Worm (Caenorhabditis elegans) whole organism, mixed stage, embryonic: ENCODE measurements around the gene F54F2.14.

Experiments used
- M03D4.4 ChIP-seq: sonication (generic microtip); optimal IDR thresholded peaks from 2 replicates; lab custom pipeline; 2017; ENCODE audit warnings: mild to moderate bottlenecking, missing genetic modification characterization, missing compliant biosample characterization
- bed-3 ChIP-seq: fragments of 200-800 bp; sonication (Bioruptor generic); optimal IDR thresholded peaks from 3 replicates; lab custom pipeline; 2018; ENCODE audit warnings: mild to moderate bottlenecking, missing genetic modification characterization, moderate library complexity, missing compliant biosample characterization
- blmp-1 ChIP-seq: fragments of 150-350 bp; optimal IDR thresholded peaks from 2 replicates; lab custom pipeline; 2014; ENCODE audit warnings: missing biosample characterization, missing genetic modification characterization
- ceh-39 ChIP-seq: fragments of 150-350 bp; optimal IDR thresholded peaks from 2 replicates; lab custom pipeline; 2014; ENCODE audit warnings: missing biosample characterization, missing genetic modification characterization
- ceh-43 ChIP-seq: fragments of 200-800 bp; sonication (Bioruptor generic); optimal IDR thresholded peaks from 2 replicates; lab custom pipeline; 2018; ENCODE audit warnings: mild to moderate bottlenecking, missing genetic modification characterization, moderate library complexity, missing compliant biosample characterization
- ceh-83 ChIP-seq: fragments of 200-800 bp; sonication (Bioruptor generic); optimal IDR thresholded peaks from 2 replicates; lab custom pipeline; 2018; ENCODE audit warnings: mild to moderate bottlenecking, missing genetic modification characterization, missing compliant biosample characterization
- ces-1 ChIP-seq: fragments of 150-350 bp; optimal IDR thresholded peaks from 2 replicates; lab custom pipeline; 2014; ENCODE audit warnings: missing biosample characterization, missing genetic modification reagents, missing genetic modification characterization
- cnd-1 ChIP-seq: fragments of 200-800 bp; sonication (Bioruptor generic); optimal IDR thresholded peaks from 2 replicates; lab custom pipeline; 2018; ENCODE audit warnings: mild to moderate bottlenecking, missing genetic modification characterization, missing compliant biosample characterization
- drap-1 ChIP-seq: fragments of 200-800 bp; sonication (Bioruptor generic); optimal IDR thresholded peaks from 3 replicates; lab custom pipeline; 2018; ENCODE audit warnings: mild to moderate bottlenecking, missing genetic modification characterization, missing compliant biosample characterization
- elt-1 ChIP-seq: sonication (generic microtip); optimal IDR thresholded peaks from 2 replicates; lab custom pipeline; 2017; ENCODE audit warnings: missing genetic modification characterization, mild to moderate bottlenecking, missing compliant biosample characterization, antibody characterized with exemption, moderate library complexity, borderline replicate concordance; ENCODE audit not compliant: insufficient read depth
- elt-3 ChIP-seq: fragments of 150-350 bp; optimal IDR thresholded peaks from 2 replicates; lab custom pipeline; 2014; ENCODE audit warnings: missing biosample characterization, missing genetic modification characterization
- flh-1 ChIP-seq: fragments of 200-800 bp; sonication (Bioruptor generic); optimal IDR thresholded peaks from 2 replicates; lab custom pipeline; 2018; ENCODE audit warnings: mild to moderate bottlenecking, missing genetic modification characterization, moderate library complexity, missing compliant biosample characterization
- ham-2 ChIP-seq: fragments of 200-800 bp; sonication (Bioruptor generic); optimal IDR thresholded peaks from 2 replicates; lab custom pipeline; 2018; ENCODE audit warnings: mild to moderate bottlenecking, missing genetic modification characterization, missing compliant biosample characterization
- hlh-1 ChIP-seq: fragments of 150-350 bp; optimal IDR thresholded peaks from 2 replicates; lab custom pipeline; 2014; ENCODE audit warnings: missing biosample characterization, missing genetic modification reagents, missing genetic modification characterization
- lin-13 ChIP-seq: fragments of 150-350 bp; optimal IDR thresholded peaks from 2 replicates; lab custom pipeline; 2014; ENCODE audit warnings: missing biosample characterization, missing genetic modification characterization
- lin-32 ChIP-seq: fragments of 200-800 bp; sonication (Bioruptor generic); optimal IDR thresholded peaks from 2 replicates; lab custom pipeline; 2018; ENCODE audit warnings: mild to moderate bottlenecking, missing genetic modification characterization, missing compliant biosample characterization
- lsy-2 ChIP-seq: fragments of 150-350 bp; optimal IDR thresholded peaks from 2 replicates; lab custom pipeline; 2014; ENCODE audit warnings: missing biosample characterization, missing genetic modification characterization
- mab-5 ChIP-seq: fragments of 150-350 bp; optimal IDR thresholded peaks from 2 replicates; lab custom pipeline; 2014; ENCODE audit warnings: missing biosample characterization, missing genetic modification characterization
- mep-1 ChIP-seq: fragments of 150-350 bp; optimal IDR thresholded peaks from 2 replicates; lab custom pipeline; 2017; ENCODE audit warnings: missing biosample characterization, missing genetic modification reagents, missing genetic modification characterization, inconsistent platforms
- mls-2 ChIP-seq: sonication (generic microtip); optimal IDR thresholded peaks from 2 replicates; lab custom pipeline; 2016; ENCODE audit warnings: mild to moderate bottlenecking, missing genetic modification characterization, moderate library complexity, missing compliant biosample characterization
- nhr-12 ChIP-seq: fragments of 150-350 bp; optimal IDR thresholded peaks from 2 replicates; lab custom pipeline; 2014; ENCODE audit warnings: missing biosample characterization, missing genetic modification characterization
- nhr-2 ChIP-seq: fragments of 150-350 bp; optimal IDR thresholded peaks from 2 replicates; lab custom pipeline; 2014; ENCODE audit warnings: missing biosample characterization, missing genetic modification characterization
- nhr-237 ChIP-seq: fragments of 150-350 bp; optimal IDR thresholded peaks from 2 replicates; lab custom pipeline; 2014; ENCODE audit warnings: missing biosample characterization, missing genetic modification characterization
- nhr-28 ChIP-seq: fragments of 150-350 bp; optimal IDR thresholded peaks from 2 replicates; lab custom pipeline; 2014; ENCODE audit warnings: missing biosample characterization, missing genetic modification characterization
- nhr-76 ChIP-seq: sonication (generic microtip); optimal IDR thresholded peaks from 2 replicates; lab custom pipeline; 2017; ENCODE audit warnings: missing biosample characterization, missing genetic modification characterization
- pha-4 ChIP-seq: fragments of 150-350 bp; optimal IDR thresholded peaks from 2 replicates; lab custom pipeline; 2018; ENCODE audit warnings: missing biosample characterization, missing genetic modification reagents, missing genetic modification characterization
- sem-2 ChIP-seq: fragments of 200-800 bp; sonication (Bioruptor generic); optimal IDR thresholded peaks from 2 replicates; lab custom pipeline; 2018; ENCODE audit warnings: mild to moderate bottlenecking, missing genetic modification characterization, missing compliant biosample characterization
- snpc-4 ChIP-seq: fragments of 150-350 bp; optimal IDR thresholded peaks from 2 replicates; lab custom pipeline; 2014; ENCODE audit warnings: missing biosample characterization, missing genetic modification characterization
- sptf-1 ChIP-seq: sonication (generic microtip); optimal IDR thresholded peaks from 2 replicates; lab custom pipeline; 2017; ENCODE audit warnings: mild to moderate bottlenecking, missing genetic modification characterization, moderate library complexity, missing compliant biosample characterization
- tbx-8 ChIP-seq: fragments of 200-800 bp; sonication (Bioruptor generic); optimal IDR thresholded peaks from 2 replicates; lab custom pipeline; 2018; ENCODE audit warnings: mild to moderate bottlenecking, missing genetic modification characterization, moderate library complexity, missing compliant biosample characterization
- unc-120 ChIP-seq: sonication (generic microtip); optimal IDR thresholded peaks from 2 replicates; lab custom pipeline; 2017; ENCODE audit warnings: missing genetic modification characterization, missing compliant biosample characterization; ENCODE audit not compliant: poor library complexity, severe bottlenecking
- unc-39 ChIP-seq: fragments of 150-350 bp; optimal IDR thresholded peaks from 2 replicates; lab custom pipeline; 2014; ENCODE audit warnings: missing biosample characterization, missing genetic modification characterization
- unc-62 ChIP-seq: fragments of 150-350 bp; optimal IDR thresholded peaks from 2 replicates; lab custom pipeline; 2014; ENCODE audit warnings: missing biosample characterization, missing genetic modification reagents, missing genetic modification characterization
- zip-8 ChIP-seq: fragments of 150-350 bp; optimal IDR thresholded peaks from 2 replicates; lab custom pipeline; 2014; ENCODE audit warnings: missing biosample characterization, missing genetic modification characterization
- ztf-11 ChIP-seq: fragments of 150-350 bp; optimal IDR thresholded peaks from 2 replicates; lab custom pipeline; 2014; ENCODE audit warnings: missing biosample characterization, missing genetic modification characterization

F54F2.14 gene

ce11 chrIII:8797211-8797733 lies 5.9 kb downstream of the F54F2.14 start:
- TF ChIP-seq lsy-2, result peak; percentile 62
- TF ChIP-seq elt-3 (tag; lab: Kevin White, UChicago), result peak; percentile 63
- peak; percentile 1 for TF ChIP-seq elt-1 (tag; lab: Kevin White, UChicago)
- TF ChIP-seq M03D4.4, result peak; percentile 25
- TF ChIP-seq ces-1 (GFP tag; lab: Kevin White, UChicago), result peak; percentile 48
- no peak for TF ChIP-seq lin-32 (GFP tag; lab: Kevin White, UChicago)
- no peak for TF ChIP-seq blmp-1
- no peak for TF ChIP-seq snpc-4 (tag; lab: Kevin White, UChicago)
- TF ChIP-seq drap-1 (GFP tag; lab: Kevin White, UChicago), result peak; percentile 6

ce11 chrIII:8799964-8800795 lies 8.8 kb downstream of the F54F2.14 start, which contains the start of gene F54F2.6:
F54F2.6 (minus strand) TSS chrIII:8800701.
- no peak for TF ChIP-seq nhr-28 (tag; lab: Kevin White, UChicago)
- peak; percentile 72 for TF ChIP-seq nhr-237 (tag; lab: Kevin White, UChicago)
- TF ChIP-seq zip-8, result peak; percentile 11
- TF ChIP-seq unc-120 (tag; lab: Kevin White, UChicago), result peak; percentile 93
- TF ChIP-seq flh-1 (GFP tag; lab: Kevin White, UChicago), result no peak
- no peak for TF ChIP-seq elt-1 (tag; lab: Kevin White, UChicago)
- TF ChIP-seq ham-2 (GFP tag; lab: Kevin White, UChicago), result peak; percentile 65
- TF ChIP-seq lin-32 (GFP tag; lab: Kevin White, UChicago), result no peak
- TF ChIP-seq drap-1 (GFP tag; lab: Kevin White, UChicago), result peak; percentile 56
- TF ChIP-seq ceh-39 (tag; lab: Kevin White, UChicago), result no peak
- peak; percentile 83 for TF ChIP-seq hlh-1 (tag; lab: Kevin White, UChicago)
- no peak for TF ChIP-seq ceh-43 (GFP tag; lab: Kevin White, UChicago)
- peak; percentile 53 for TF ChIP-seq lin-13 (tag; lab: Kevin White, UChicago)
- no peak for TF ChIP-seq sem-2
- TF ChIP-seq ztf-11, result peak; percentile 66
- no peak for TF ChIP-seq unc-39
- TF ChIP-seq unc-62 (GFP tag; lab: Kevin White, UChicago), result peak; percentile 96
- TF ChIP-seq pha-4 (tag; lab: Kevin White, UChicago), result peak; percentile 78
- peak; percentile 80 for TF ChIP-seq M03D4.4
- peak; percentile 33 for TF ChIP-seq nhr-12 (tag; lab: Kevin White, UChicago)
- peak; percentile 92 for TF ChIP-seq mls-2 (tag; lab: Kevin White, UChicago)
- no peak for TF ChIP-seq bed-3 (GFP tag; lab: Kevin White, UChicago)
- TF ChIP-seq tbx-8 (GFP tag; lab: Kevin White, UChicago), result peak; percentile 14
- peak; percentile 58 for TF ChIP-seq lsy-2
- TF ChIP-seq blmp-1, result no peak
- TF ChIP-seq elt-3 (tag; lab: Kevin White, UChicago), result peak; percentile 39
- TF ChIP-seq cnd-1, result peak; percentile 60
- TF ChIP-seq nhr-76 (tag; lab: Kevin White, UChicago), result no peak
- TF ChIP-seq nhr-2 (tag; lab: Kevin White, UChicago), result peak; percentile 63
- TF ChIP-seq ceh-83 (GFP tag; lab: Kevin White, UChicago), result no peak
- TF ChIP-seq mep-1, result no peak
- TF ChIP-seq sptf-1 (tag; lab: Kevin White, UChicago), result peak; percentile 78
- no peak for TF ChIP-seq snpc-4 (tag; lab: Kevin White, UChicago)
- TF ChIP-seq mab-5 (tag; lab: Kevin White, UChicago), result no peak
- TF ChIP-seq ces-1 (GFP tag; lab: Kevin White, UChicago), result peak; percentile 87

ce11 chrIII:8800796-8801083 lies 9.4 kb downstream of the F54F2.14 start:
- TF ChIP-seq elt-1 (tag; lab: Kevin White, UChicago), result no peak
